Fruit fly (Drosophila melanogaster): ENCODE data around the gene CG13073.

dm6 chr3L:16177751-16178150 is 39.4 kb downstream of the CG13073 start:
- no peak for TF ChIP-seq Hr96 (GFP tag; optimal IDR thresholded peaks at IDR 0.05)
- no peak for TF ChIP-seq Clk (GFP tag; optimal IDR thresholded peaks at IDR 0.05)
- no peak for TF ChIP-seq bab1 (GFP tag; optimal IDR thresholded peaks at IDR 0.05)
- TF ChIP-seq Crg-1 (GFP tag; optimal IDR thresholded peaks at IDR 0.05) = no peak
- no peak for TF ChIP-seq CG11617 (GFP tag; optimal IDR thresholded peaks at IDR 0.05)
- TF ChIP-seq CG5204 (GFP tag; optimal IDR thresholded peaks at IDR 0.05) = no peak
- TF ChIP-seq CG7045 (GFP tag; optimal IDR thresholded peaks at IDR 0.05) = no peak
- no peak for TF ChIP-seq ovo (GFP tag; optimal IDR thresholded peaks at IDR 0.05)
- TF ChIP-seq CG1620 (GFP tag; optimal IDR thresholded peaks at IDR 0.05) = no peak
- TF ChIP-seq CG33017 (tag; optimal IDR thresholded peaks at IDR 0.05) = no peak
- no peak for TF ChIP-seq cic (GFP tag; optimal IDR thresholded peaks at IDR 0.05)
- no peak for TF ChIP-seq toe (GFP tag; optimal IDR thresholded peaks at IDR 0.05)
- no peak for TF ChIP-seq pad (GFP tag; optimal IDR thresholded peaks at IDR 0.05)
- TF ChIP-seq Mnt (GFP tag; optimal IDR thresholded peaks at IDR 0.05) = no peak

Measured in whole organism, adult.